Worm (Caenorhabditis elegans): ENCODE data around the gene epg-6.

epg-6 gene

ce11 chrIII:10600138-10600626, at the start of gene epg-6:
Gene epg-6 (minus strand): TSS chrIII:10600188.
- TF ChIP-seq dpff-1 (tag; optimal IDR thresholded peaks at IDR 0.05) (no peak), ztf-6 (GFP tag; IDR thresholded peaks at IDR 0.05) (no peak), nhr-179 (tag; optimal IDR thresholded peaks at IDR 0.05) (no peak), madf-10 (tag; optimal IDR thresholded peaks at IDR 0.05) (no peak), snpc-1.3 (tag; optimal IDR thresholded peaks at IDR 0.05; ENCODE audit: insufficient read depth) (peak; percentile 58), him-1 (tag; optimal IDR thresholded peaks at IDR 0.05) (peak; percentile 50), lsl-1 (GFP tag; optimal IDR thresholded peaks at IDR 0.05) (peak; percentile 99), F33H1.4 (GFP tag; IDR thresholded peaks at IDR 0.05) (peak; percentile 94), cebp-2 (GFP tag; IDR thresholded peaks at IDR 0.05) (no peak), repo-1 (tag; optimal IDR thresholded peaks at IDR 0.05) (no peak), F57A8.1 (GFP tag; optimal IDR thresholded peaks at IDR 0.05) (no peak), zfh-2 (GFP tag; conservative IDR thresholded peaks at IDR 0.05) (no peak), attf-3 (GFP tag; conservative IDR thresholded peaks at IDR 0.05) (no peak), tbx-9 (tag; optimal IDR thresholded peaks at IDR 0.05; ENCODE audit: borderline replicate concordance) (no peak), chd-7 (tag; optimal IDR thresholded peaks at IDR 0.05) (no peak), atf-7 (tag; optimal IDR thresholded peaks at IDR 0.05) (no peak), efl-1 (GFP tag; optimal IDR thresholded peaks at IDR 0.05) (peak; percentile 75), Y79H2A.3 (GFP tag; conservative IDR thresholded peaks at IDR 0.05) (0 out of 2 replicates have a peak, but pooled peaks have one; percentile 26), F52B5.7 (tag; optimal IDR thresholded peaks at IDR 0.05) (no peak), F23B12.7 (tag; optimal IDR thresholded peaks at IDR 0.05; ENCODE audit: insufficient read depth) (no peak), nhr-90 (tag; optimal IDR thresholded peaks at IDR 0.05) (no peak), attf-6 (GFP tag; IDR thresholded peaks at IDR 0.05) (no peak), aptf-2 (GFP tag; conservative IDR thresholded peaks at IDR 0.05) (no peak), Y53G8AR.9 (GFP tag; conservative IDR thresholded peaks at IDR 0.05) (no peak), snpc-3.4 (tag; optimal IDR thresholded peaks at IDR 0.05) (peak; percentile 8), tbp1 (GFP tag; optimal IDR thresholded peaks at IDR 0.05) (peak; percentile 14), dox-1 (GFP tag; IDR thresholded peaks at IDR 0.05) (no peak), C17E4.6 (GFP tag; IDR thresholded peaks at IDR 0.05) (no peak), cebp-1 (GFP tag; IDR thresholded peaks at IDR 0.05) (no peak), cebp-1 (tag; optimal IDR thresholded peaks at IDR 0.05) (no peak), rpc-1 (optimal IDR thresholded peaks at IDR 0.05) (no peak), rpc-1 (tag; optimal IDR thresholded peaks at IDR 0.05) (no peak), B0261.1 (tag; optimal IDR thresholded peaks at IDR 0.05) (no peak), ceh-40 (GFP tag; IDR thresholded peaks at IDR 0.05) (no peak), xnd-1 (tag; optimal IDR thresholded peaks at IDR 0.05) (peak; percentile 94), F39B2.1 (GFP tag; IDR thresholded peaks at IDR 0.05) (no peak), F57C9.4 (tag; optimal IDR thresholded peaks at IDR 0.05) (no peak), ceh-27 (GFP tag; optimal IDR thresholded peaks at IDR 0.05) (no peak), ekl-4 (GFP tag; IDR thresholded peaks at IDR 0.05) (no peak), mxl-1 (tag; optimal IDR thresholded peaks at IDR 0.05) (no peak), Y56A3A.18 (GFP tag; IDR thresholded peaks at IDR 0.05) (no peak), pbrm-1 (GFP tag; IDR thresholded peaks at IDR 0.05) (no peak), nhr-80 (tag; optimal IDR thresholded peaks at IDR 0.05) (no peak), Y95B8A.8 (GFP tag; IDR thresholded peaks at IDR 0.05) (no peak), ccch-3 (GFP tag; optimal IDR thresholded peaks at IDR 0.05) (no peak), fkh-3 (tag; optimal IDR thresholded peaks at IDR 0.05) (no peak), F10E7.11 (tag; optimal IDR thresholded peaks at IDR 0.05) (no peak), ceh-91 (GFP tag; IDR thresholded peaks at IDR 0.05) (peak; percentile 84), T07F8.4 (tag; optimal IDR thresholded peaks at IDR 0.05) (no peak), unc-130 (GFP tag; optimal IDR thresholded peaks at IDR 0.05) (peak; percentile 19)
